1 fruit fly cellular context compared by ENCODE assay signal in genomic region chr3R:21187394-21188392, dm6.
A peak's percentile ranks its signal among the peaks of the same experiment; 100 is the strongest.
TF ChIP-seq lines count a peak whose summit lies in the region.

No protein-coding gene starts in this region.

TF ChIP-seq in whole organism, embryonic, 481 proteins besides CTCF, POLR2A, EP300 and RAD21 (continued from another document and continues in another):
- TF ChIP-seq hth (optimal IDR thresholded peaks at IDR 0.05; lab: Kevin White, UChicago) (no peak), Gug (GFP tag; IDR thresholded peaks at IDR 0.05; lab: Robert Waterston, UW) (no peak; the same call in 3 of the 4 replicates), CG5953 (GFP tag; IDR thresholded peaks at IDR 0.05; lab: Robert Waterston, UW) (no peak), CG10959 (GFP tag; IDR thresholded peaks at IDR 0.05; lab: Robert Waterston, UW) (no peak), tap (tag; optimal IDR thresholded peaks at IDR 0.05; lab: Kevin White, UChicago) (no peak), zf30C (GFP tag; optimal IDR thresholded peaks at IDR 0.05; lab: Kevin White, UChicago) (no peak), Hr78 (GFP tag; optimal IDR thresholded peaks at IDR 0.05; lab: Kevin White, UChicago) (no peak), B-H2 (GFP tag; optimal IDR thresholded peaks at IDR 0.05; lab: Kevin White, UChicago) (no peak), D (optimal IDR thresholded peaks at IDR 0.05; lab: Kevin White, UChicago) (no peak), D (GFP tag; optimal IDR thresholded peaks at IDR 0.05; lab: Kevin White, UChicago) (no peak), D19A (tag; optimal IDR thresholded peaks at IDR 0.05; lab: Kevin White, UChicago) (no peak), CG2199 (GFP tag; IDR thresholded peaks at IDR 0.05; lab: Robert Waterston, UW) (peak; percentile 82; the same call in 1 of the 3 replicates), Fer3 (tag; optimal IDR thresholded peaks at IDR 0.05; lab: Kevin White, UChicago) (peak; percentile 6), kay (GFP tag; optimal IDR thresholded peaks at IDR 0.05; lab: Kevin White, UChicago) (no peak), Pdp1 (GFP tag; optimal IDR thresholded peaks at IDR 0.05; lab: Kevin White, UChicago) (peak; percentile 47 to 97), Rx (GFP tag; IDR thresholded peaks at IDR 0.05; lab: Robert Waterston, UW) (0 out of 2 replicates have a peak, but pooled peaks have one; percentile 25), cato (GFP tag; optimal IDR thresholded peaks at IDR 0.05; lab: Kevin White, UChicago; ENCODE audit: borderline replicate concordance) (no peak), vnd (GFP tag; IDR thresholded peaks at IDR 0.05; lab: Robert Waterston, UW; ENCODE audit: partially characterized antibody) (no peak), Sry-δ (GFP tag; optimal IDR thresholded peaks at IDR 0.05; lab: Kevin White, UChicago) (no peak), tio (GFP tag; optimal IDR thresholded peaks at IDR 0.05; lab: Kevin White, UChicago) (peak; percentile 61), CG8765 (GFP tag; IDR thresholded peaks at IDR 0.05; lab: Robert Waterston, UW) (no peak), MTF-1 (GFP tag; optimal IDR thresholded peaks at IDR 0.05; lab: Kevin White, UChicago; ENCODE audit: borderline replicate concordance) (no peak), CG12744 (GFP tag; optimal IDR thresholded peaks at IDR 0.05; lab: Kevin White, UChicago) (no peak), sim (GFP tag; IDR thresholded peaks at IDR 0.05; lab: Robert Waterston, UW) (no peak), Bgb (GFP tag; IDR thresholded peaks at IDR 0.05; lab: Robert Waterston, UW; ENCODE audit: partially characterized antibody) (no peak), fd3F (GFP tag; optimal IDR thresholded peaks at IDR 0.05; lab: Kevin White, UChicago) (peak; percentile 21), Bdp1 (GFP tag; optimal IDR thresholded peaks at IDR 0.05; lab: Kevin White, UChicago) (no peak), croc (GFP tag; conservative IDR thresholded peaks at IDR 0.05; lab: Robert Waterston, UW) (peak; percentile 24; the same call in 1 of the 3 replicates), CG4424 (GFP tag; optimal IDR thresholded peaks at IDR 0.05; lab: Kevin White, UChicago) (peak; percentile 32), twi (tag; optimal IDR thresholded peaks at IDR 0.05; lab: Kevin White, UChicago) (no peak), chn (GFP tag; optimal IDR thresholded peaks at IDR 0.05; lab: Kevin White, UChicago) (no peak), CG10274 (GFP tag; optimal IDR thresholded peaks at IDR 0.05; lab: Kevin White, UChicago) (peak; percentile 11), zen (tag; optimal IDR thresholded peaks at IDR 0.05; lab: Kevin White, UChicago) (no peak), aop (GFP tag; IDR thresholded peaks at IDR 0.05; lab: Robert Waterston, UW) (no peak), CG9817 (tag; optimal IDR thresholded peaks at IDR 0.05; lab: Kevin White, UChicago) (peak; percentile 40), sr (GFP tag; IDR thresholded peaks at IDR 0.05; lab: Robert Waterston, UW) (peak; percentile 88), row (GFP tag; IDR thresholded peaks at IDR 0.05; lab: Robert Waterston, UW) (peak; percentile 54), CG11398 (GFP tag; optimal IDR thresholded peaks at IDR 0.05; lab: Kevin White, UChicago) (no peak), CG11695 (GFP tag; IDR thresholded peaks at IDR 0.05; lab: Robert Waterston, UW) (no peak; the same call in 2 of the 3 replicates), Hr51 (GFP tag; optimal IDR thresholded peaks at IDR 0.05; lab: Kevin White, UChicago) (peak in 1 of 2 experiments; percentile 51), CG17186 (GFP tag; optimal IDR thresholded peaks at IDR 0.05; lab: Kevin White, UChicago) (no peak), mld (GFP tag; IDR thresholded peaks at IDR 0.05; lab: Robert Waterston, UW; ENCODE audit: partially characterized antibody) (no peak), crp (GFP tag; optimal IDR thresholded peaks at IDR 0.05; lab: Kevin White, UChicago) (no peak), danr (GFP tag; IDR thresholded peaks at IDR 0.05; lab: Robert Waterston, UW) (no peak), CG10209 (GFP tag; optimal IDR thresholded peaks at IDR 0.05; lab: Kevin White, UChicago) (peak; percentile 36), CG14050 (GFP tag; IDR thresholded peaks at IDR 0.05; lab: Robert Waterston, UW) (no peak), Jarid2 (GFP tag; optimal IDR thresholded peaks at IDR 0.05; lab: Kevin White, UChicago) (no peak), CG30020 (tag; optimal IDR thresholded peaks at IDR 0.05; lab: Kevin White, UChicago) (no peak), Fer1 (GFP tag; optimal IDR thresholded peaks at IDR 0.05; lab: Kevin White, UChicago) (no peak), Usf (GFP tag; optimal IDR thresholded peaks at IDR 0.05; lab: Kevin White, UChicago) (no peak), rib (GFP tag; IDR thresholded peaks at IDR 0.05; lab: Robert Waterston, UW) (peak; percentile 64), ems (GFP tag; optimal IDR thresholded peaks at IDR 0.05; lab: Kevin White, UChicago) (no peak), CG8944 (GFP tag; optimal IDR thresholded peaks at IDR 0.05; lab: Kevin White, UChicago) (no peak), CG31388 (GFP tag; optimal IDR thresholded peaks at IDR 0.05; lab: Kevin White, UChicago) (no peak), ftz-f1 (GFP tag; optimal IDR thresholded peaks at IDR 0.05; lab: Kevin White, UChicago) (no peak), bigmax (GFP tag; optimal IDR thresholded peaks at IDR 0.05; lab: Kevin White, UChicago) (no peak), HmgZ (tag; optimal IDR thresholded peaks at IDR 0.05; lab: Kevin White, UChicago) (no peak), Ptx1 (GFP tag; IDR thresholded peaks at IDR 0.05; lab: Robert Waterston, UW) (peak; percentile 65), CG17359 (tag; optimal IDR thresholded peaks at IDR 0.05; lab: Kevin White, UChicago) (peak; percentile 21), CG17328 (GFP tag; IDR thresholded peaks at IDR 0.05; lab: Robert Waterston, UW) (0 out of 2 replicates have a peak, but pooled peaks have one; percentile 29), Gsc (GFP tag; IDR thresholded peaks at IDR 0.05; lab: Robert Waterston, UW) (no peak), NfI (GFP tag; optimal IDR thresholded peaks at IDR 0.05; lab: Kevin White, UChicago) (no peak), her (GFP tag; optimal IDR thresholded peaks at IDR 0.05; lab: Kevin White, UChicago) (no peak), oc (tag; optimal IDR thresholded peaks at IDR 0.05; lab: Kevin White, UChicago) (peak; percentile 23), br (optimal IDR thresholded peaks at IDR 0.05; lab: Kevin White, UChicago) (no peak), CG33557 (GFP tag; optimal IDR thresholded peaks at IDR 0.05; lab: Kevin White, UChicago) (no peak), Eip74EF (GFP tag; optimal IDR thresholded peaks at IDR 0.05; lab: Kevin White, UChicago) (no peak), CG14441 (GFP tag; IDR thresholded peaks at IDR 0.05; lab: Robert Waterston, UW) (no peak), CG6654 (GFP tag; optimal IDR thresholded peaks at IDR 0.05; lab: Kevin White, UChicago) (no peak), p53 (GFP tag; optimal IDR thresholded peaks at IDR 0.05; lab: Kevin White, UChicago) (no peak), CG18764 (GFP tag; optimal IDR thresholded peaks at IDR 0.05; lab: Kevin White, UChicago) (no peak), ci (GFP tag; IDR thresholded peaks at IDR 0.05; lab: Robert Waterston, UW) (peak; percentile 38; the same call in 2 of the 3 replicates), knrl (GFP tag; IDR thresholded peaks at IDR 0.05; lab: Robert Waterston, UW; ENCODE audit: partially characterized antibody) (no peak), h (optimal IDR thresholded peaks at IDR 0.05; lab: Kevin White, UChicago) (no peak), al (GFP tag; IDR thresholded peaks at IDR 0.05; lab: Robert Waterston, UW) (peak; percentile 45; the same call in 1 of the 2 replicates), cg (GFP tag; optimal IDR thresholded peaks at IDR 0.05; lab: Kevin White, UChicago) (peak; percentile 44), CG30431 (GFP tag; optimal IDR thresholded peaks at IDR 0.05; lab: Kevin White, UChicago) (no peak), CG6683 (GFP tag; optimal IDR thresholded peaks at IDR 0.05; lab: Kevin White, UChicago) (no peak), CG32772 (GFP tag; IDR thresholded peaks at IDR 0.05; lab: Robert Waterston, UW) (no peak), salm (tag; optimal IDR thresholded peaks at IDR 0.05; lab: Kevin White, UChicago) (no peak), chinmo (GFP tag; IDR thresholded peaks at IDR 0.05; lab: Robert Waterston, UW; ENCODE audit: partially characterized antibody) (peak; percentile 91; the same call in 3 of the 4 replicates), PHDP (tag; optimal IDR thresholded peaks at IDR 0.05; lab: Kevin White, UChicago) (peak; percentile 5), dan (GFP tag; IDR thresholded peaks at IDR 0.05; lab: Robert Waterston, UW) (no peak), H2.0 (GFP tag; IDR thresholded peaks at IDR 0.05; lab: Robert Waterston, UW) (0 out of 2 replicates have a peak, but pooled peaks have one; percentile 8), shn (GFP tag; optimal IDR thresholded peaks at IDR 0.05; lab: Kevin White, UChicago) (no peak), MESR4 (GFP tag; optimal IDR thresholded peaks at IDR 0.05; lab: Kevin White, UChicago) (no peak), HLH3B (GFP tag; IDR thresholded peaks at IDR 0.05; lab: Robert Waterston, UW) (no peak), GATAe (GFP tag; conservative IDR thresholded peaks at IDR 0.05; lab: Robert Waterston, UW) (no peak), Six4 (GFP tag; optimal IDR thresholded peaks at IDR 0.05; lab: Kevin White, UChicago) (no peak), tx (GFP tag; optimal IDR thresholded peaks at IDR 0.05; lab: Kevin White, UChicago) (no peak), CG9215 (GFP tag; IDR thresholded peaks at IDR 0.05; lab: Robert Waterston, UW) (peak; percentile 34; the same call in 1 of the 2 replicates), TFAM (GFP tag; optimal IDR thresholded peaks at IDR 0.05; lab: Kevin White, UChicago) (no peak), CG6813 (GFP tag; optimal IDR thresholded peaks at IDR 0.05; lab: Kevin White, UChicago) (no peak), nerfin-2 (GFP tag; IDR thresholded peaks at IDR 0.05; lab: Robert Waterston, UW; ENCODE audit: partially characterized antibody) (no peak), CG8388 (GFP tag; optimal IDR thresholded peaks at IDR 0.05; lab: Kevin White, UChicago) (peak; percentile 34), CG3995 (GFP tag; optimal IDR thresholded peaks at IDR 0.05; lab: Kevin White, UChicago) (no peak), Tbp (GFP tag; optimal IDR thresholded peaks at IDR 0.05; lab: Kevin White, UChicago) (no peak), CG3163 (GFP tag; optimal IDR thresholded peaks at IDR 0.05; lab: Kevin White, UChicago) (no peak), mam (GFP tag; optimal IDR thresholded peaks at IDR 0.05; lab: Kevin White, UChicago) (peak; percentile 27), CG2120 (GFP tag; optimal IDR thresholded peaks at IDR 0.05; lab: Kevin White, UChicago) (peak; percentile 46), CG3281 (GFP tag; optimal IDR thresholded peaks at IDR 0.05; lab: Kevin White, UChicago) (peak; percentile 49), CG12155 (GFP tag; optimal IDR thresholded peaks at IDR 0.05; lab: Kevin White, UChicago) (no peak), CG7786 (GFP tag; optimal IDR thresholded peaks at IDR 0.05; lab: Kevin White, UChicago) (no peak), schlank (tag; optimal IDR thresholded peaks at IDR 0.05; lab: Kevin White, UChicago) (no peak), ttk (GFP tag; IDR thresholded peaks at IDR 0.05; lab: Robert Waterston, UW) (0 out of 2 replicates have a peak, but pooled peaks have one; percentile 48), Dll (GFP tag; IDR thresholded peaks at IDR 0.05; lab: Robert Waterston, UW; ENCODE audit: partially characterized antibody) (no peak), Fer2 (tag; optimal IDR thresholded peaks at IDR 0.05; lab: Kevin White, UChicago) (no peak), da (GFP tag; optimal IDR thresholded peaks at IDR 0.05; lab: Kevin White, UChicago) (no peak), CG6689 (GFP tag; IDR thresholded peaks at IDR 0.05; lab: Robert Waterston, UW) (peak; percentile 61), CG7271 (tag; optimal IDR thresholded peaks at IDR 0.05; lab: Kevin White, UChicago) (no peak), CG8924 (tag; optimal IDR thresholded peaks at IDR 0.05; lab: Kevin White, UChicago) (peak; percentile 11), slp2 (GFP tag; optimal IDR thresholded peaks at IDR 0.05; lab: Kevin White, UChicago) (peak; percentile 33), Adf1 (GFP tag; IDR thresholded peaks at IDR 0.05; lab: Robert Waterston, UW) (peak; percentile 52; the same call in 1 of the 2 replicates), CG14710 (tag; optimal IDR thresholded peaks at IDR 0.05; lab: Kevin White, UChicago) (no peak), Drgx (GFP tag; IDR thresholded peaks at IDR 0.05; lab: Robert Waterston, UW) (no peak), fu2 (GFP tag; optimal IDR thresholded peaks at IDR 0.05; lab: Kevin White, UChicago) (no peak), disco-r (GFP tag; optimal IDR thresholded peaks at IDR 0.05; lab: Kevin White, UChicago) (no peak), scrt (GFP tag; optimal IDR thresholded peaks at IDR 0.05; lab: Kevin White, UChicago) (no peak), maf-S (GFP tag; optimal IDR thresholded peaks at IDR 0.05; lab: Kevin White, UChicago) (peak; percentile 47), CG7556 (GFP tag; optimal IDR thresholded peaks at IDR 0.05; lab: Kevin White, UChicago) (peak; percentile 82), gt (GFP tag; IDR thresholded peaks at IDR 0.05; lab: Robert Waterston, UW) (no peak), CG5245 (GFP tag; optimal IDR thresholded peaks at IDR 0.05; lab: Kevin White, UChicago) (no peak), ro (GFP tag; IDR thresholded peaks at IDR 0.05; lab: Robert Waterston, UW) (no peak), dmrt11E (tag; optimal IDR thresholded peaks at IDR 0.05; lab: Kevin White, UChicago) (no peak), CG32767 (GFP tag; IDR thresholded peaks at IDR 0.05; lab: Robert Waterston, UW) (0 out of 2 replicates have a peak, but pooled peaks have one; percentile 17), CG1832 (GFP tag; optimal IDR thresholded peaks at IDR 0.05; lab: Kevin White, UChicago) (no peak), gcm (GFP tag; optimal IDR thresholded peaks at IDR 0.05; lab: Kevin White, UChicago) (no peak), CG8290 (GFP tag; optimal IDR thresholded peaks at IDR 0.05; lab: Kevin White, UChicago) (no peak), CG8290 (tag; optimal IDR thresholded peaks at IDR 0.05; lab: Kevin White, UChicago) (no peak), CG15696 (tag; optimal IDR thresholded peaks at IDR 0.05; lab: Kevin White, UChicago) (no peak), CG4820 (GFP tag; optimal IDR thresholded peaks at IDR 0.05; lab: Kevin White, UChicago) (peak; percentile 13), ac (GFP tag; optimal IDR thresholded peaks at IDR 0.05; lab: Kevin White, UChicago) (no peak), hb (GFP tag; IDR thresholded peaks at IDR 0.05; lab: Robert Waterston, UW; ENCODE audit: partially characterized antibody) (no peak), stc (GFP tag; IDR thresholded peaks at IDR 0.05; lab: Robert Waterston, UW) (0 out of 2 replicates have a peak, but pooled peaks have one; percentile 51)
